Worm (Caenorhabditis elegans): ENCODE measurements around the gene ceh-7.
A peak's percentile ranks its signal among the peaks of the same experiment; 100 is the strongest.

Gene ceh-7

DNA sequence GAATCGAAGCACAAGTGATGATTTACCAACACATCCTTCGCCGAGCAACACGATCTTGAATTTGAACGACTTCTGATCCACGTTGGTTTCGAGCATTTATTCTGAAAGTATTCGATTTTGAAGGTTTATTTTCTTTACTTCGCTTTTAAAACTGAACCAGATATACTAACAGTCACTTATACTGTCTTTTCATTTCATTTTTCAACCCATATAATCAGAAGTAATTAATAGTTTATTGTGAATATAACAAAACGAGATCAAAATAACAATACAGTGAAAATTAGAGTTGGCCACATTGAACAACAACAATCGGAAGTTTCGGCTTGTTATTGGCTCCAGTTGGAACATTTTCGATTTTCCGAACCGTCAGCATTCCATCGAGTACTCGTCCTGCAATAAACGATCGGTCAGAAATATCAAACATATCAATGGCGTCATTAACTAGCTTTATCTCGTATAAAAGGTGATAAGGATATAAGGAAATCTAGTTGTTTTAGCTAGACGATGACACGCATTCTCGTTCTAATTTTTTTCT, 11.4 kb upstream of the ceh-7 start, which contains the start of the genes rab-21 and T01B7.13:
rab-21 (minus strand) TSS at position 101 of the 535 bp plus-strand sequence.
T01B7.13 (plus strand) TSS at position 485 of the 535 bp plus-strand sequence.
- TF ChIP-seq ama-1 (optimal IDR thresholded peaks at IDR 0.05) (no peak), ceh-45 (GFP tag; IDR thresholded peaks at IDR 0.05) (no peak), tbx-7 (tag; optimal IDR thresholded peaks at IDR 0.05) (no peak)

DNA sequence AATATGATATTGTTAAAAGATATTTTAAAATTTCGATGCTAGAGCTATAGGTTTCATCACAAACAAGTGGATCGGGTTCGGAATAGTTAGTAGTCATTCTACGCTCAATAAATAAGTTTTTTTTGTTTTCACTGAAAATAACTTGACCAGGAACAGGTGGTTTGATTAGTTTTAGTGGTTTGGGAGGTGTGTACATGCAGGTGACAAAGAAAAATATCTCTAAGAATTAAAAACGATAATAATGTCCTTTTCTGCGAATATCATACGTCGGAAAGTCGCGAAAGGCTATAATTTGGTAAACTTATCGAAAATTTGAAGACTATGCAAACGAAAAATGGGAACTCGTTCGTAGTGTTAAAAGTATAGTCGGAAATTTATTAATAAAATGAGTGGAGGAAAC, 6.7 kb upstream of the ceh-7 start, which contains the start of gene srg-15:
srg-15 (minus strand) TSS at position 101 of the 400 bp plus-strand sequence.
- TF ChIP-seq fkh-6 (tag; optimal IDR thresholded peaks at IDR 0.05): no peak
- no peak for TF ChIP-seq lin-11 (tag; optimal IDR thresholded peaks at IDR 0.05)
- TF ChIP-seq ttx-3 (tag; optimal IDR thresholded peaks at IDR 0.05): no peak
- TF ChIP-seq pqm-1 (tag; optimal IDR thresholded peaks at IDR 0.05): no peak
- TF ChIP-seq elt-4 (tag; optimal IDR thresholded peaks at IDR 0.05): no peak
- TF ChIP-seq unc-86 (tag; optimal IDR thresholded peaks at IDR 0.05): no peak
- TF ChIP-seq ceh-22 (tag; optimal IDR thresholded peaks at IDR 0.05): no peak
- TF ChIP-seq tbx-2 (tag; optimal IDR thresholded peaks at IDR 0.05): no peak
- TF ChIP-seq hlh-8 (tag; optimal IDR thresholded peaks at IDR 0.05): no peak

DNA sequence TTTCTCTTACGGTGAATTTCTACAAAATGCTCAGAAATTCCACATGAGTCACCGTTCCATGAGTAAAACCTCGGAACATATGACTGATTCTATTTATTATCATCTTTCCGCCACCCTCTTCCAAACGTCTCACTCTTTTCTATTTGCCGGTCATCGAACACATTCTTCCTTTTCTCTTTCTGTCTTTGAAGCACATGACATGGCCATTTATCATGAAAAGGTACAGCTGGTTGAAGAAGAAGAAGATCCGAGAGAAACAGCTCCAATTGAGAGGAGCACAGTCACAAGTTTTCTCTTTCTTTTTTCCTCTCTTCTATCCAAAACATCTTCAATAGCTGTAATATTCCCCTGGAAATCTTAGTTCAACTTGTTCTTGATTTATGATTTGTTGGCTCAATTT, 3.4 kb upstream of the ceh-7 start, which contains the start of gene cup-16:
cup-16 (plus strand) TSS at position 132 of the 400 bp plus-strand sequence.
- TF ChIP-seq pqm-1 (tag; optimal IDR thresholded peaks at IDR 0.05) (no peak), hlh-15 (tag; optimal IDR thresholded peaks at IDR 0.05) (no peak), tbx-7 (tag; optimal IDR thresholded peaks at IDR 0.05) (no peak), unc-86 (tag; optimal IDR thresholded peaks at IDR 0.05) (no peak), zip-5 (tag; optimal IDR thresholded peaks at IDR 0.05) (no peak), Y22D7AL.16 (tag; optimal IDR thresholded peaks at IDR 0.05) (no peak), ceh-45 (GFP tag; IDR thresholded peaks at IDR 0.05) (no peak), npax-4 (tag; optimal IDR thresholded peaks at IDR 0.05) (no peak), ceh-2 (tag; optimal IDR thresholded peaks at IDR 0.05) (no peak), sox-2 (GFP tag; IDR thresholded peaks at IDR 0.05) (no peak), rnt-1 (tag; optimal IDR thresholded peaks at IDR 0.05) (no peak), sdc-2 (tag; optimal IDR thresholded peaks at IDR 0.05) (no peak)

DNA sequence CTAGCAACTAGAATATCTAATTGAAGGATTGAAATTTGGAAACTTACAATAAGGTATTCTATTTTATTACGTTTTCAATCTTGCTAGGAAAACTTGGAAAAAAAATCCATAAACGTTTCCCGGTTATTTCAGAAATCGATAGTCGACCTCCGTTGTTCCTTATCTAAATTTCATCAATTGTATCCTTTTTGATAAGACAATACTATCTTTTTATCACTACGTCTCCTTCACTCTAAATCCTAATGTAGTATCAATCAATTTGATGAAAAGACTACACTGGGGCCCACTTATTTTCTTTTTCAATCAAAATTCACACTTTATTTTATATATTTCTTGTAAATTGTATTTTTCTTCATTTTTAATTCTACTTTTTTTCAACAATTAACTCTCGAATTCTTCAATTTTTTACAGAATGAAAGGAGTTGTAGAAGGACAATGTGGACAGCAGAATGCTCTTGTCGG, 815 bp upstream of the ceh-7 start, which contains the start of gene prx-5:
prx-5 (plus strand) TSS at position 412 of the 462 bp plus-strand sequence.
- TF ChIP-seq pat-9 (tag; optimal IDR thresholded peaks at IDR 0.05): no peak
- TF ChIP-seq elt-2 (tag; optimal IDR thresholded peaks at IDR 0.05): peak; percentile 72

DNA sequence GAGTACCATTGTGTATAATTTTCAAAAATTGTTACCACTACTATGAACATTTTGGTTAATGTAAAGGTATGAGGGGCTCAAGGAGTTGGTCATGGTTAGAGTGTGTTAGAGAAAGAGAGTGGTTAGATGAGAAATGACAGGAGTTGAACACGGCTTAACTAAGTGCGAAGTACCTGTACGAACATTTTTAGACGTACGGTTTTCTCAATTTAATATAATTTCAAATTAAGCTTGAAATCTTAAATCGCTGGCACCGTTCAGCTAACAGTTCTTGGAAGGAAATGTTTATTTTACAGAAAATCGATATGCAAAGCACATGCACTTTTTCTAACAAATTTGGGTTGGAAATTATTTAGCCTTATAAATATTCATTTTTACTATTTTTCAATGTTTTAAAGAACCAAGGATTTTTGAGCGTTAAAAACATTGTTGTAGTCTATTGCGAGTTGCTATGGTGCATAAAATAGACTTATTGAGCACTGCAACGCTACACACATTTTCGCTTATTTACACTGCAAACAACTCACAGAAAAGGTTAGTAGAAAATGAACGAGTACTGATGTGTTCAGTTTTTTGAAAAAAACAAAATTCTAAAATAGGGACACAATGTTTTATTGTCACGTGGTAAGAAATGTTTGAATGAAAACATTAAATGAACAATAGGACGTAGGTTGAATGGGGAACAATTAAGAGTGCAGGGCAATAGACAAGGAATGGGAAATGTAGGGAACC, 1.8 kb downstream of the ceh-7 start, which contains the start of gene sphk-1:
sphk-1 (minus strand) TSS at position 51 of the 732 bp plus-strand sequence.
- no peak for TF ChIP-seq hlh-8 (tag; optimal IDR thresholded peaks at IDR 0.05)
- TF ChIP-seq pag-3 (tag; optimal IDR thresholded peaks at IDR 0.05; ENCODE audit: borderline replicate concordance): no peak
- no peak for TF ChIP-seq T23F11.4 (GFP tag; optimal IDR thresholded peaks at IDR 0.05)
- TF ChIP-seq hlh-30 (tag; optimal IDR thresholded peaks at IDR 0.05; ENCODE audit: insufficient read depth): peak; percentile 26
- no peak for TF ChIP-seq lim-6 (tag; optimal IDR thresholded peaks at IDR 0.05)
- TF ChIP-seq sox-2 (GFP tag; IDR thresholded peaks at IDR 0.05): peak; percentile 19; the same call in 1 of the 2 replicates
- TF ChIP-seq ceh-2 (tag; optimal IDR thresholded peaks at IDR 0.05): no peak
- TF ChIP-seq ama-1 (optimal IDR thresholded peaks at IDR 0.05): no peak

DNA sequence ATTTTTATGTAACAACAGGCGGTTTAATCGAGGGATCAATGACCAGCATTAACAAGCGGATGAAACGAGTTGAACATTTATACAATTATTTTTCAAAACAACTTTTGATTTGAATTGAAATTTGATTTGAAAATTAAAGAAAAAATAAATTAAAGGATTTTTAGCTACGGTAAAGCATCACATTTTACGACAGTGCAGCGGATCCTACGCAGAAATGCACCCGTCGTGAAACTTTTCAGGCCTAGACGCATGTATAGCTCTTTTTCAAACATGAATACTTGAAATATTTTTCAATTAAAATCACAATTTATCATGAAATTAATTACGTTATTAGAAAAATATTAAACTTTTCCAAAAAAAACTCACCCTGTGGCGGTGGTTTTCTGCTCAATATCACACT, 2.6 kb downstream of the ceh-7 start:
- no peak for TF ChIP-seq nhr-11 (tag; optimal IDR thresholded peaks at IDR 0.05)
- no peak for TF ChIP-seq elt-2 (tag; optimal IDR thresholded peaks at IDR 0.05)
- no peak for TF ChIP-seq lin-11 (tag; optimal IDR thresholded peaks at IDR 0.05)
- TF ChIP-seq fkh-10 (GFP tag; optimal IDR thresholded peaks at IDR 0.05): no peak
- TF ChIP-seq ztf-16 (tag; optimal IDR thresholded peaks at IDR 0.05): no peak
- no peak for TF ChIP-seq eyg-1 (tag; optimal IDR thresholded peaks at IDR 0.05)
- no peak for TF ChIP-seq elt-4 (tag; optimal IDR thresholded peaks at IDR 0.05)
- TF ChIP-seq K09A11.1 (tag; optimal IDR thresholded peaks at IDR 0.05; ENCODE audit: insufficient read depth): no peak
- no peak for TF ChIP-seq ceh-2 (tag; optimal IDR thresholded peaks at IDR 0.05)
- no peak for TF ChIP-seq hlh-6 (tag; optimal IDR thresholded peaks at IDR 0.05)
- TF ChIP-seq che-1 (tag; optimal IDR thresholded peaks at IDR 0.05): no peak
- no peak for TF ChIP-seq ama-1 (optimal IDR thresholded peaks at IDR 0.05)
- TF ChIP-seq hlh-13 (GFP tag; optimal IDR thresholded peaks at IDR 0.05): no peak
- no peak for TF ChIP-seq ceh-19 (GFP tag; optimal IDR thresholded peaks at IDR 0.05)
- TF ChIP-seq dmd-4 (tag; optimal IDR thresholded peaks at IDR 0.05; ENCODE audit: borderline replicate concordance): no peak

Measured in whole organism, late embryonic.